Worm (Caenorhabditis elegans): Measurements from ENCODE around the gene srsx-31.
A peak's percentile ranks its signal among the peaks of the same experiment; 100 is the strongest.

Gene srsx-31

DNA sequence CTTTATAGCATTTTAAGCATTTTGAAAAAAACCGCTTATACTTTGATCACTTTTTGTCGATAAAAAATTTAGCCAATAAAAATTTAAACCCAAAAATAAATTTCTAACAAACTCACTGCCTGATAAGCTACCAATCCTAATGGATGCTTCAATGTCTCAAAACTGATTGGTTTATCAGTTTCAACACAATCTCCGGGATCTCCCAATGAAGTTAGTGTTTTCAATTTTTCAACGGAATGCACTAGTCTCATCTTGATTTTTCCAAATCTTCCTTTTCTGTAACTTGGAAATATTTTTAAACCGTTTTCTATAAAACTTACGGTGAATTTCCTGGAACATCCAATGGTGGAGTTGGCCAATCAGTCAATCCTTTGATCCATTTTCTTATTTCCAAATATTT is 31.2 kb downstream of the srsx-31 start:
- TF ChIP-seq C04F5.9 (tag; optimal IDR thresholded peaks at IDR 0.05) (no peak), pag-3 (tag; optimal IDR thresholded peaks at IDR 0.05; ENCODE audit: borderline replicate concordance, insufficient read depth) (no peak), isw-1 (GFP tag; IDR thresholded peaks at IDR 0.05) (no peak), efl-3 (GFP tag; optimal IDR thresholded peaks at IDR 0.05) (no peak), sox-4 (tag; optimal IDR thresholded peaks at IDR 0.05) (no peak), hpl-2 (GFP tag; optimal IDR thresholded peaks at IDR 0.05) (no peak), hlh-17 (GFP tag; optimal IDR thresholded peaks at IDR 0.05; ENCODE audit: borderline replicate concordance) (no peak), nhr-85 (tag) (no peak), alr-1 (tag; optimal IDR thresholded peaks at IDR 0.05; ENCODE audit: borderline replicate concordance) (no peak), lin-39 (tag; optimal IDR thresholded peaks at IDR 0.05) (no peak), nhr-20 (tag; optimal IDR thresholded peaks at IDR 0.05) (no peak), pqm-1 (tag; optimal IDR thresholded peaks at IDR 0.05) (no peak), nhr-90 (tag; optimal IDR thresholded peaks at IDR 0.05; ENCODE audit: poor library complexity) (no peak), mep-1 (tag; optimal IDR thresholded peaks at IDR 0.05) (no peak)

ce11 chrV:11220936-11221335 is 33.9 kb downstream of the srsx-31 start, which contains the start of gene T19B10.2:
Gene T19B10.2, plus strand, starts transcription at chrV:11221302.
- TF ChIP-seq vab-15 (tag; optimal IDR thresholded peaks at IDR 0.05): no peak
- TF ChIP-seq blmp-1 (tag; optimal IDR thresholded peaks at IDR 0.05): peak; percentile 84
- no peak for TF ChIP-seq nhr-19 (GFP tag; conservative IDR thresholded peaks at IDR 0.05)
- peak in 1 of 6 experiments; percentile 15 for TF ChIP-seq elt-3 (tag; optimal IDR thresholded peaks at IDR 0.05)
- TF ChIP-seq hpl-2 (GFP tag; optimal IDR thresholded peaks at IDR 0.05): no peak

- TF ChIP-seq nhr-47 (tag; optimal IDR thresholded peaks at IDR 0.05) (no peak), elt-3 (tag; optimal IDR thresholded peaks at IDR 0.05) (peak in 2 of 6 experiments; percentile 44 to 83)
Observed at ce11 chrV:11220415-11220814, 34.5 kb downstream of the srsx-31 start.

DNA sequence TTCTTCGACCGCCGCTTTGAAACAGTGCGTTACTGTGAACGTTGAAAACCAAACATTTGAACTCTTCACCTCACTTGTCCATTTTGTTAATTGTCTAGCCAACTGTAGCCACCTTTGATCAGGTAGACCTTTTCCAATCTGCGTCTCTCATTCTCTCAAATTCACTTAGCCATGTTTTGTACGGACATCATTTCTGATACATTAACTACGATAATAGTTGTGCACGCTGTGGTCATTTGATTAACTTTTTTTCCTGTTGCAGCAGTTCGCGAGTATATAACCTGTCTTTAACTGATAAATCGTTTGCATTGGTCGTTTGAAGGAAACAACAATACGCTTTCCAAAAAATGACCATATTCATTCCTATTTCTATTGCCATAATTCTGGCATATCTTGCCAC is 37.5 kb downstream of the srsx-31 start, which contains the start of gene cyp-29A2:
TSS of gene cyp-29A2 (plus strand) at position 190 of the 400 bp plus-strand sequence.
- TF ChIP-seq snu-23 (GFP tag; optimal IDR thresholded peaks at IDR 0.05): peak; percentile 17
- no peak for TF ChIP-seq swsn-7 (tag; optimal IDR thresholded peaks at IDR 0.05)
- peak; percentile 11 for TF ChIP-seq lin-14 (GFP tag; optimal IDR thresholded peaks at IDR 0.05)
- no peak for TF ChIP-seq F16B12.6 (tag; optimal IDR thresholded peaks at IDR 0.05)
- peak; percentile 8 for TF ChIP-seq nhr-85 (tag)
- no peak for TF ChIP-seq egl-13 (tag; optimal IDR thresholded peaks at IDR 0.05)
- no peak for TF ChIP-seq fos-1 (tag; optimal IDR thresholded peaks at IDR 0.05)
- peak; percentile 7 for TF ChIP-seq blmp-1 (tag; optimal IDR thresholded peaks at IDR 0.05)
- TF ChIP-seq lin-13 (GFP tag; optimal IDR thresholded peaks at IDR 0.05): no peak
- TF ChIP-seq C04F5.9 (tag; optimal IDR thresholded peaks at IDR 0.05): no peak
- no peak for TF ChIP-seq nhr-47 (tag; optimal IDR thresholded peaks at IDR 0.05)
- TF ChIP-seq nhr-20 (tag; optimal IDR thresholded peaks at IDR 0.05): peak; percentile 52
- TF ChIP-seq ceh-90 (tag; optimal IDR thresholded peaks at IDR 0.05): no peak
- TF ChIP-seq elt-2 (tag; optimal IDR thresholded peaks at IDR 0.05): peak; percentile 17
- TF ChIP-seq nhr-71 (tag; optimal IDR thresholded peaks at IDR 0.05): peak; percentile 22
- no peak for TF ChIP-seq aly-2 (tag; optimal IDR thresholded peaks at IDR 0.05)
- TF ChIP-seq vab-15 (tag; optimal IDR thresholded peaks at IDR 0.05): no peak
- TF ChIP-seq tlp-1 (tag; optimal IDR thresholded peaks at IDR 0.05): no peak
- no peak for TF ChIP-seq dpl-1 (GFP tag; optimal IDR thresholded peaks at IDR 0.05)
- TF ChIP-seq fkh-10 (GFP tag; optimal IDR thresholded peaks at IDR 0.05): no peak
- TF ChIP-seq efl-3 (GFP tag; optimal IDR thresholded peaks at IDR 0.05): no peak
- no peak for TF ChIP-seq unc-30 (tag; optimal IDR thresholded peaks at IDR 0.05)
- no peak for TF ChIP-seq xbp-1 (tag; optimal IDR thresholded peaks at IDR 0.05)
- TF ChIP-seq hpl-2 (GFP tag; optimal IDR thresholded peaks at IDR 0.05): no peak
- no peak for TF ChIP-seq nhr-12 (tag; optimal IDR thresholded peaks at IDR 0.05)
- no peak for TF ChIP-seq mef-2 (tag; optimal IDR thresholded peaks at IDR 0.05)
- peak in 1 of 6 experiments; percentile 16 for TF ChIP-seq elt-3 (tag; optimal IDR thresholded peaks at IDR 0.05)
- TF ChIP-seq efl-1 (optimal IDR thresholded peaks at IDR 0.05): no peak
- TF ChIP-seq efl-1 (GFP tag; optimal IDR thresholded peaks at IDR 0.05 in 1 of 2): no peak
- no peak for TF ChIP-seq zip-4 (GFP tag; optimal IDR thresholded peaks at IDR 0.05)

Data from whole organism, L1 larva.